Fruit fly (Drosophila melanogaster) whole organism, embryonic: ENCODE measurements around the gene CG4025.

Experiments used
- CG11398 ChIP-seq: fragments of 200-800 bp; sonication (Bioruptor generic); optimal IDR thresholded peaks from 2 replicates; lab custom pipeline; 2016; ENCODE audit warnings: missing biosample characterization, missing genetic modification characterization
- CG11504 ChIP-seq: fragments of 200-800 bp; sonication (Bioruptor generic); optimal IDR thresholded peaks from 3 replicates; lab custom pipeline; 2019; ENCODE audit warnings: missing biosample characterization, mild to moderate bottlenecking, missing genetic modification characterization, moderate library complexity
- CG12104 ChIP-seq: fragments of 200-800 bp; sonication (Bioruptor generic); optimal IDR thresholded peaks from 3 replicates; lab custom pipeline; 2016; ENCODE audit warnings: missing biosample characterization, missing genetic modification characterization
- CG1233 ChIP-seq: fragments of 200-800 bp; sonication (Bioruptor generic); optimal IDR thresholded peaks from 4 replicates; lab custom pipeline; 2018; ENCODE audit warnings: missing biosample characterization, mild to moderate bottlenecking, missing genetic modification characterization
- CG12744 ChIP-seq: fragments of 200-800 bp; sonication (Bioruptor generic); optimal IDR thresholded peaks from 2 replicates; lab custom pipeline; 2016; ENCODE audit warnings: missing biosample characterization, missing genetic modification characterization
- CG14014 ChIP-seq: fragments of 200-800 bp; sonication (Bioruptor generic); IDR thresholded peaks from 2 replicates; pipeline ENCODE4 v1.3.6; 2022; ENCODE audit warnings: missing biosample characterization, missing genetic modification characterization
- CG16779 ChIP-seq: fragments of 200-800 bp; sonication (Bioruptor generic); IDR thresholded peaks from 2 replicates; pipeline ENCODE4 v1.3.6; 2022; ENCODE audit warnings: missing biosample characterization, missing genetic modification characterization
- CG16815 ChIP-seq: fragments of 200-800 bp; sonication (Bioruptor generic); optimal IDR thresholded peaks from 3 replicates; lab custom pipeline; 2017; ENCODE audit warnings: missing biosample characterization, mild to moderate bottlenecking, missing genetic modification characterization
- CG17802 ChIP-seq: fragments of 200-800 bp; sonication (Bioruptor generic); optimal IDR thresholded peaks from 2 replicates; lab custom pipeline; 2018; ENCODE audit warnings: missing biosample characterization, mild to moderate bottlenecking, missing genetic modification characterization, moderate library complexity
- CG18619 ChIP-seq: fragments of 200-800 bp; sonication (Bioruptor generic); optimal IDR thresholded peaks from 3 replicates; lab custom pipeline; 2017; ENCODE audit warnings: missing biosample characterization, mild to moderate bottlenecking, missing genetic modification characterization
- CG2120 ChIP-seq: fragments of 200-800 bp; sonication (Bioruptor generic); optimal IDR thresholded peaks from 3 replicates; lab custom pipeline; 2016; ENCODE audit warnings: missing biosample characterization, missing genetic modification characterization
- CG2202 ChIP-seq: fragments of 200-800 bp; sonication (Bioruptor generic); optimal IDR thresholded peaks from 2 replicates; lab custom pipeline; 2018; ENCODE audit warnings: missing biosample characterization, mild to moderate bottlenecking, missing genetic modification characterization
- CG2875 ChIP-seq: fragments of 200-800 bp; sonication (Bioruptor generic); optimal IDR thresholded peaks from 2 replicates; lab custom pipeline; 2017; ENCODE audit warnings: missing biosample characterization, mild to moderate bottlenecking, missing genetic modification characterization, missing genetic modification reagents
- CG34224 ChIP-seq: fragments of 200-800 bp; sonication (Bioruptor generic); IDR thresholded peaks from 3 replicates; pipeline ENCODE4 v1.3.6; 2022; ENCODE audit warnings: missing biosample characterization, missing genetic modification characterization; ENCODE audit not compliant: partially characterized antibody
- CG6654 ChIP-seq: fragments of 200-800 bp; sonication (Bioruptor generic); optimal IDR thresholded peaks from 2 replicates; lab custom pipeline; 2017; ENCODE audit warnings: missing biosample characterization, mild to moderate bottlenecking, missing genetic modification characterization
- CG7271 ChIP-seq: fragments of 200-800 bp; sonication (Bioruptor generic); optimal IDR thresholded peaks from 2 replicates; lab custom pipeline; 2018; ENCODE audit warnings: missing biosample characterization, mild to moderate bottlenecking, missing genetic modification characterization, moderate library complexity
- CG7963 ChIP-seq: fragments of 200-800 bp; sonication (Bioruptor generic); IDR thresholded peaks from 3 replicates; pipeline ENCODE4 v1.3.6; 2022; ENCODE audit warnings: missing biosample characterization, missing genetic modification characterization; ENCODE audit not compliant: partially characterized antibody
- CG8290 ChIP-seq, 3 experiments: fragments of 200-800 bp; sonication (Bioruptor generic); optimal IDR thresholded peaks; 2 replicates each; lab custom pipeline; 2016 to 2019; ENCODE audit warnings: missing biosample characterization in 3 of 3, missing genetic modification characterization in 3 of 3, mild to moderate bottlenecking in 2 of 3, moderate library complexity in 1 of 3
- CG8924 ChIP-seq: fragments of 200-800 bp; optimal IDR thresholded peaks from 3 replicates; lab custom pipeline; 2019; ENCODE audit warnings: missing biosample characterization, mild to moderate bottlenecking, missing genetic modification characterization, moderate library complexity
- CHES-1-like ChIP-seq: fragments of 200-800 bp; sonication (Bioruptor generic); optimal IDR thresholded peaks from 2 replicates; lab custom pipeline; 2016; ENCODE audit warnings: missing biosample characterization, missing genetic modification characterization
- CkIIα-i1 ChIP-seq: fragments of 200-800 bp; sonication (Bioruptor generic); IDR thresholded peaks from 2 replicates; pipeline ENCODE4 v1.3.6; 2022; ENCODE audit warnings: missing biosample characterization, missing genetic modification characterization
- Dip2 ChIP-seq: fragments of 200-800 bp; sonication (Bioruptor generic); IDR thresholded peaks from 2 replicates; pipeline ENCODE4 v1.3.6; 2022; ENCODE audit warnings: missing biosample characterization, missing genetic modification characterization
- Dref ChIP-seq: fragments of 200-800 bp; sonication (Bioruptor generic); IDR thresholded peaks from 2 replicates; pipeline ENCODE4 v1.3.6; 2022; ENCODE audit warnings: missing biosample characterization, missing genetic modification characterization
- E2f2 ChIP-seq: fragments of 200-800 bp; sonication (Bioruptor generic); IDR thresholded peaks from 2 replicates; pipeline ENCODE4 v1.3.6; 2022; ENCODE audit warnings: missing biosample characterization, missing genetic modification characterization
- Ets65A ChIP-seq: fragments of 200-800 bp; sonication (Bioruptor generic); peaks from one replicate; lab custom pipeline; 2016; ENCODE audit warnings: missing biosample characterization, missing genetic modification characterization
- Fer2 ChIP-seq: fragments of 200-800 bp; sonication (Bioruptor generic); optimal IDR thresholded peaks from 2 replicates; lab custom pipeline; 2018; ENCODE audit warnings: missing biosample characterization, mild to moderate bottlenecking, missing genetic modification characterization, moderate library complexity
- Hmx ChIP-seq: fragments of 200-800 bp; sonication (Bioruptor generic); optimal IDR thresholded peaks from 2 replicates; lab custom pipeline; 2016; ENCODE audit warnings: missing biosample characterization, missing genetic modification characterization
- Lim3 ChIP-seq: fragments of 200-800 bp; sonication (Bioruptor generic); IDR thresholded peaks from 2 replicates; pipeline ENCODE4 v1.3.6; 2022; ENCODE audit warnings: missing biosample characterization, missing genetic modification characterization
- MBD-R2 ChIP-seq: fragments of 200-800 bp; sonication (Bioruptor generic); IDR thresholded peaks from 2 replicates; pipeline ENCODE4 v1.3.6; 2022; ENCODE audit warnings: missing biosample characterization, missing genetic modification characterization
- Mes4 ChIP-seq: fragments of 200-800 bp; sonication (Bioruptor generic); optimal IDR thresholded peaks from 2 replicates; lab custom pipeline; 2016; ENCODE audit warnings: missing biosample characterization, missing genetic modification characterization
- Side ChIP-seq: fragments of 200-800 bp; sonication (Bioruptor generic); optimal IDR thresholded peaks from 2 replicates; lab custom pipeline; 2016; ENCODE audit warnings: missing biosample characterization, missing genetic modification characterization
- Sin3A ChIP-seq: fragments of >200 bp; optimal IDR thresholded peaks from 2 replicates; lab custom pipeline; 2018
- Sox100B ChIP-seq: fragments of 200-800 bp; sonication (Bioruptor generic); optimal IDR thresholded peaks from 3 replicates; lab custom pipeline; 2018; ENCODE audit warnings: missing biosample characterization, mild to moderate bottlenecking, missing genetic modification characterization
- Spps ChIP-seq: fragments of 200-800 bp; sonication (Bioruptor generic); optimal IDR thresholded peaks from 2 replicates; lab custom pipeline; 2018; ENCODE audit warnings: missing biosample characterization, mild to moderate bottlenecking, missing genetic modification characterization
- ap ChIP-seq: fragments of 200-800 bp; sonication (Bioruptor generic); IDR thresholded peaks from 2 replicates; pipeline ENCODE4 v1.3.6; 2022; ENCODE audit warnings: missing biosample characterization, missing genetic modification characterization
- bbx ChIP-seq: fragments of 200-800 bp; sonication (Bioruptor generic); IDR thresholded peaks from 2 replicates; pipeline ENCODE4 v1.3.6; 2022; ENCODE audit warnings: missing biosample characterization, missing genetic modification characterization; ENCODE audit not compliant: partially characterized antibody
- bowl ChIP-seq: fragments of 200-800 bp; sonication (Bioruptor generic); IDR thresholded peaks from 2 replicates; pipeline ENCODE4 v1.3.6; 2022; ENCODE audit warnings: missing biosample characterization, missing genetic modification characterization
- ci ChIP-seq: fragments of 200-800 bp; sonication (Bioruptor generic); IDR thresholded peaks from 3 replicates; pipeline ENCODE4 v1.3.6; 2022; ENCODE audit warnings: missing biosample characterization, missing genetic modification characterization
- dati ChIP-seq: fragments of 200-800 bp; sonication (Bioruptor generic); IDR thresholded peaks from 2 replicates; pipeline ENCODE4 v1.3.6; 2022; ENCODE audit warnings: missing biosample characterization, missing genetic modification characterization
- ewg ChIP-seq: fragments of 200-800 bp; sonication (Bioruptor generic); optimal IDR thresholded peaks from 3 replicates; lab custom pipeline; 2017; ENCODE audit warnings: mild to moderate bottlenecking, missing biosample characterization, missing genetic modification reagents, missing genetic modification characterization
- eyg ChIP-seq: fragments of 200-800 bp; sonication (Bioruptor generic); optimal IDR thresholded peaks from 3 replicates; lab custom pipeline; 2016; ENCODE audit warnings: missing biosample characterization, missing genetic modification characterization
- fd96Cb ChIP-seq: fragments of 200-800 bp; sonication (Bioruptor generic); optimal IDR thresholded peaks from 2 replicates; lab custom pipeline; 2018; ENCODE audit warnings: missing biosample characterization, mild to moderate bottlenecking, missing genetic modification characterization, moderate library complexity
- gsb ChIP-seq: fragments of 200-800 bp; sonication (Bioruptor generic); IDR thresholded peaks from 2 replicates; pipeline ENCODE4 v1.3.6; 2022; ENCODE audit warnings: missing biosample characterization, missing genetic modification characterization
- jigr1 ChIP-seq: fragments of 200-800 bp; sonication (Bioruptor generic); IDR thresholded peaks from 3 replicates; pipeline ENCODE4 v1.3.6; 2022; ENCODE audit warnings: missing biosample characterization, missing genetic modification characterization
- kay ChIP-seq: fragments of 200-800 bp; sonication (Bioruptor generic); optimal IDR thresholded peaks from 2 replicates; lab custom pipeline; 2016; ENCODE audit warnings: missing biosample characterization, missing genetic modification characterization
- onecut ChIP-seq: fragments of 200-800 bp; sonication (Bioruptor generic); IDR thresholded peaks from 2 replicates; pipeline ENCODE4 v1.3.6; 2022; ENCODE audit warnings: missing biosample characterization, missing genetic modification characterization
- phol ChIP-seq: fragments of 200-800 bp; sonication (Bioruptor generic); optimal IDR thresholded peaks from 3 replicates; lab custom pipeline; 2018; ENCODE audit warnings: missing biosample characterization, mild to moderate bottlenecking, missing genetic modification characterization, moderate library complexity
- pita ChIP-seq: fragments of 200-800 bp; sonication (Bioruptor generic); optimal IDR thresholded peaks from 2 replicates; lab custom pipeline; 2017; ENCODE audit warnings: missing biosample characterization, mild to moderate bottlenecking, missing genetic modification characterization
- sd ChIP-seq: fragments of 200-800 bp; sonication (Bioruptor generic); optimal IDR thresholded peaks from 3 replicates; lab custom pipeline; 2018; ENCODE audit warnings: missing biosample characterization, mild to moderate bottlenecking, missing genetic modification characterization, moderate library complexity

The CG4025 gene

dm6 chrX:2071878-2072817 lies 4.6 kb upstream of the CG4025 start, which contains the start of gene Rtca (continued):
- TF ChIP-seq CG1233 (peak; percentile 51), CG17802 (tag; lab: Kevin White, UChicago) (no peak), CG16815 (GFP tag; lab: Kevin White, UChicago) (peak; percentile 59), CG2875 (GFP tag; lab: Kevin White, UChicago) (peak; percentile 13), ap (peak; percentile 20; the same call in 1 of the 2 replicates), Lim3 (no peak), phol (peak; percentile 66), ci (GFP tag; lab: Robert Waterston, UW) (peak; percentile 52; the same call in 1 of the 3 replicates), Sox100B (GFP tag; lab: Kevin White, UChicago) (no peak), pita (GFP tag; lab: Kevin White, UChicago) (no peak), Spps (tag; lab: Kevin White, UChicago) (no peak), dati (GFP tag; lab: Robert Waterston, UW) (no peak), Ets65A (GFP tag; lab: Kevin White, UChicago) (peak; percentile 82), bowl (no peak), gsb (GFP tag; lab: Robert Waterston, UW) (peak; percentile 57), CG14014 (GFP tag; lab: Robert Waterston, UW) (peak; percentile 72), Dref (no peak), MBD-R2 (peak; percentile 43; the same call in 1 of the 2 replicates), CG7963 (GFP tag; lab: Robert Waterston, UW) (no peak), CG8924 (peak; percentile 62), CG16779 (GFP tag; lab: Robert Waterston, UW) (no peak), Hmx (GFP tag; lab: Kevin White, UChicago) (no peak), CG12744 (GFP tag; lab: Kevin White, UChicago) (peak; percentile 37), fd96Cb (peak; percentile 53), CG11504 (peak; percentile 79), Fer2 (tag; lab: Kevin White, UChicago) (no peak), kay (GFP tag; lab: Kevin White, UChicago) (peak; percentile 20), CG12104 (GFP tag; lab: Kevin White, UChicago) (peak; percentile 48), CG6654 (peak; percentile 43), CG8290 (GFP tag; optimal IDR thresholded peaks at IDR 0.05; lab: Kevin White, UChicago) (peak; percentile 14), CG8290 (tag; optimal IDR thresholded peaks at IDR 0.05; lab: Kevin White, UChicago) (peak in 1 of 2 experiments; percentile 62), bbx (GFP tag; lab: Robert Waterston, UW) (no peak), eyg (GFP tag; lab: Kevin White, UChicago) (peak; percentile 20), CG18619 (GFP tag; lab: Kevin White, UChicago) (peak; percentile 70), CHES-1-like (peak; percentile 43), Side (peak; percentile 72), onecut (GFP tag; lab: Robert Waterston, UW) (peak; percentile 52), CG7271 (tag; lab: Kevin White, UChicago) (no peak), CG34224 (GFP tag; lab: Robert Waterston, UW) (0 out of 3 replicates have a peak, but pooled peaks have one; percentile 16), CG2120 (GFP tag; lab: Kevin White, UChicago) (peak; percentile 85), CG11398 (GFP tag; lab: Kevin White, UChicago) (no peak), jigr1 (GFP tag; lab: Robert Waterston, UW) (no peak), Dip2 (no peak), CG2202 (no peak), CkIIα-i1 (no peak), Mes4 (GFP tag; lab: Kevin White, UChicago) (peak; percentile 45), Sin3A (lab: Kevin White, UChicago) (no peak), sd (tag; lab: Kevin White, UChicago) (peak; percentile 74), ewg (GFP tag; lab: Kevin White, UChicago) (peak; percentile 39), E2f2 (GFP tag; lab: Robert Waterston, UW) (peak; percentile 39; the same call in 1 of the 2 replicates)
